Worm (Caenorhabditis elegans): ENCODE results near the gene fbxa-141.

DNA sequence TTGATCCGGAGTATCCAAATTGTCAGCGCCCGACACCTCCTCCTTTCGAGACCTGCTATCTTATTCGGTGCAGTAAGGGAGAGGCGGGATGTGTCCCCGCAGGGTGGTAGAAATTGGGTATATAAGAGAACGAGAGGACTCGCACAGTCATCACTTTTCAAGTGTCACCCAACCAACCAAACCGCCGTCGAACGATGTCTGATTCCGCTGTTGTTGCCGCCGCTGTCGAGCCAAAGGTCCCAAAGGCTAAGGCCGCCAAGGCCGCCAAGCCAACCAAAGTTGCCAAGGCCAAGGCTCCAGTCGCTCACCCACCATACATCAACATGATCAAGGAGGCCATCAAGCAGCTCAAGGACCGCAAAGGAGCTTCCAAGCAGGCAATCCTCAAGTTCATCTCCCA lies 22.8 kb downstream of the fbxa-141 start, which contains the start of gene his-24:
- TF ChIP-seq alr-1 (tag; optimal IDR thresholded peaks at IDR 0.05) (no peak), nhr-77 (tag; optimal IDR thresholded peaks at IDR 0.05) (no peak), ceh-82 (tag; optimal IDR thresholded peaks at IDR 0.05) (no peak), zag-1 (tag; optimal IDR thresholded peaks at IDR 0.05) (peak; percentile 65), unc-62 (GFP tag; optimal IDR thresholded peaks at IDR 0.05) (no peak), unc-39 (tag; optimal IDR thresholded peaks at IDR 0.05) (no peak), ztf-11 (tag; optimal IDR thresholded peaks at IDR 0.05) (no peak), aly-2 (tag; optimal IDR thresholded peaks at IDR 0.05) (no peak), crh-2 (tag; optimal IDR thresholded peaks at IDR 0.05) (peak; percentile 75), R02D3.7 (tag; optimal IDR thresholded peaks at IDR 0.05) (no peak), fos-1 (tag; optimal IDR thresholded peaks at IDR 0.05) (peak; percentile 93), elt-3 (tag; optimal IDR thresholded peaks at IDR 0.05) (no peak), lin-13 (GFP tag; optimal IDR thresholded peaks at IDR 0.05) (peak; percentile 73), nhr-237 (tag; optimal IDR thresholded peaks at IDR 0.05) (no peak)

Data from whole organism, L2 larva.